Fruit fly (Drosophila melanogaster) Kc167 (cell line): ENCODE results near the gene CG33700.

Experiments
- Myc ChIP-seq: fragments of >200 bp; optimal IDR thresholded peaks from 2 replicates; lab custom pipeline; 2017; ENCODE audit warnings: missing external identifiers
- Sin3A ChIP-seq: fragments of >200 bp; optimal IDR thresholded peaks from 2 replicates; lab custom pipeline; 2018; ENCODE audit warnings: missing external identifiers
- psq ChIP-seq: fragments of >200 bp; optimal IDR thresholded peaks from 2 replicates; lab custom pipeline; 2017; ENCODE audit warnings: missing external identifiers

- TF ChIP-seq Sin3A (lab: Kevin White, UChicago) (no peak), Myc (no peak), psq (no peak)
Observed at dm6 chr3L:9549690-9550303, 24.5 kb upstream of the CG33700 start.
